Worm (Caenorhabditis elegans) whole organism, L3 larva: ENCODE results near the gene aqp-4.

Experiments
- ama-1 ChIP-seq: fragments of 150-350 bp; optimal IDR thresholded peaks from 2 replicates; lab custom pipeline; 2018
- ceh-82 ChIP-seq: fragments of 150-350 bp; optimal IDR thresholded peaks from 2 replicates; lab custom pipeline; 2014; ENCODE audit warnings: missing biosample characterization, missing genetic modification characterization
- fkh-10 ChIP-seq: sonication (generic microtip); optimal IDR thresholded peaks from 2 replicates; lab custom pipeline; 2017; ENCODE audit warnings: missing biosample characterization, missing genetic modification reagents, missing genetic modification characterization
- mdl-1 ChIP-seq: fragments of 150-350 bp; optimal IDR thresholded peaks from 2 replicates; lab custom pipeline; 2014; ENCODE audit warnings: missing biosample characterization, missing genetic modification characterization

ce11 chrV:9701861-9702260, 35.5 kb upstream of the aqp-4 start:
- TF ChIP-seq fkh-10, result no peak
- no peak for TF ChIP-seq ceh-82 (tag; lab: Kevin White, UChicago)
- no peak for TF ChIP-seq mdl-1 (tag; lab: Kevin White, UChicago)
- TF ChIP-seq ama-1 (lab: Kevin White, UChicago), result no peak
